Worm (Caenorhabditis elegans) whole organism, L3 larva: ENCODE results near the gene C11H1.5.
A peak's percentile ranks its signal among the peaks of the same experiment; 100 is the strongest.

Experiments used
- R02D3.7 ChIP-seq: fragments of 150-350 bp; optimal IDR thresholded peaks from 2 replicates; lab custom pipeline; 2014; ENCODE audit warnings: missing biosample characterization, missing genetic modification characterization
- aly-2 ChIP-seq: fragments of 150-350 bp; optimal IDR thresholded peaks from 2 replicates; lab custom pipeline; 2014; ENCODE audit warnings: missing biosample characterization, missing genetic modification characterization
- ama-1 ChIP-seq: fragments of 150-350 bp; optimal IDR thresholded peaks from 2 replicates; lab custom pipeline; 2018
- ceh-16 ChIP-seq: sonication (generic microtip); optimal IDR thresholded peaks from 2 replicates; lab custom pipeline; 2017; ENCODE audit warnings: missing biosample characterization, missing genetic modification characterization
- ceh-82 ChIP-seq: fragments of 150-350 bp; optimal IDR thresholded peaks from 2 replicates; lab custom pipeline; 2014; ENCODE audit warnings: missing biosample characterization, missing genetic modification characterization
- daf-12 ChIP-seq: fragments of 150-350 bp; optimal IDR thresholded peaks from 2 replicates; lab custom pipeline; 2014; ENCODE audit warnings: missing biosample characterization, missing genetic modification reagents, missing genetic modification characterization
- egl-5 ChIP-seq: fragments of 150-350 bp; optimal IDR thresholded peaks from 2 replicates; lab custom pipeline; 2017; ENCODE audit warnings: missing biosample characterization, missing genetic modification reagents, missing genetic modification characterization, inconsistent platforms
- elt-1 ChIP-seq: fragments of 150-350 bp; optimal IDR thresholded peaks from 2 replicates; lab custom pipeline; 2014; ENCODE audit warnings: missing biosample characterization, missing genetic modification characterization
- elt-2 ChIP-seq: sonication (generic microtip); optimal IDR thresholded peaks from 2 replicates; lab custom pipeline; 2016; ENCODE audit warnings: missing genetic modification reagents, mild to moderate bottlenecking, missing genetic modification characterization, missing compliant biosample characterization
- elt-3 ChIP-seq, 3 experiments: fragments of 150-350 bp in 1 of 3; sonication (generic microtip) in 2 of 3; optimal IDR thresholded peaks; 2 replicates in 2 of 3; 4 replicates in 1 of 3; lab custom pipeline; 2014 to 2017; ENCODE audit warnings: missing biosample characterization in 3 of 3, missing genetic modification characterization in 3 of 3
- fkh-10 ChIP-seq: sonication (generic microtip); optimal IDR thresholded peaks from 2 replicates; lab custom pipeline; 2017; ENCODE audit warnings: missing biosample characterization, missing genetic modification reagents, missing genetic modification characterization
- fkh-2 ChIP-seq: fragments of 150-350 bp; optimal IDR thresholded peaks from 2 replicates; lab custom pipeline; 2014; ENCODE audit warnings: missing biosample characterization, missing genetic modification reagents, missing genetic modification characterization
- fos-1 ChIP-seq: fragments of 150-350 bp; optimal IDR thresholded peaks from 2 replicates; lab custom pipeline; 2014; ENCODE audit warnings: missing biosample characterization, missing genetic modification characterization
- hmg-11 ChIP-seq: sonication (generic microtip); optimal IDR thresholded peaks from 2 replicates; lab custom pipeline; 2016; ENCODE audit warnings: missing genetic modification characterization, missing compliant biosample characterization
- lin-15B ChIP-seq: fragments of 150-350 bp; optimal IDR thresholded peaks from 2 replicates; lab custom pipeline; 2014; ENCODE audit warnings: missing biosample characterization, missing genetic modification characterization
- lin-39 ChIP-seq: fragments of 150-350 bp; optimal IDR thresholded peaks from 2 replicates; lab custom pipeline; 2018; ENCODE audit warnings: missing biosample characterization, missing genetic modification reagents, missing genetic modification characterization
- lsy-12 ChIP-seq: sonication (generic microtip); optimal IDR thresholded peaks from 2 replicates; lab custom pipeline; 2016; ENCODE audit warnings: mild to moderate bottlenecking, missing genetic modification characterization, missing compliant biosample characterization
- mml-1 ChIP-seq: fragments of 150-350 bp; sonication (generic microtip); optimal IDR thresholded peaks from 3 replicates; lab custom pipeline; 2014; ENCODE audit warnings: missing biosample characterization, missing genetic modification characterization
- nfya-1 ChIP-seq: sonication (generic microtip); optimal IDR thresholded peaks from 2 replicates; lab custom pipeline; 2017; ENCODE audit warnings: missing genetic modification characterization, mild to moderate bottlenecking, missing compliant biosample characterization, antibody characterized with exemption, moderate library complexity; ENCODE audit not compliant: insufficient read depth
- nhr-23 ChIP-seq: fragments of 150-350 bp; optimal IDR thresholded peaks from 2 replicates; lab custom pipeline; 2014; ENCODE audit warnings: missing biosample characterization, missing genetic modification reagents, missing genetic modification characterization
- nhr-237 ChIP-seq: fragments of 150-350 bp; optimal IDR thresholded peaks from 2 replicates; lab custom pipeline; 2014; ENCODE audit warnings: missing biosample characterization, missing genetic modification characterization
- nhr-25 ChIP-seq: sonication (generic microtip); optimal IDR thresholded peaks from 2 replicates; lab custom pipeline; 2017; ENCODE audit warnings: missing biosample characterization, missing genetic modification characterization
- nhr-28 ChIP-seq: fragments of 150-350 bp; optimal IDR thresholded peaks from 2 replicates; lab custom pipeline; 2014; ENCODE audit warnings: missing biosample characterization, missing genetic modification characterization
- nhr-67 ChIP-seq: fragments of 150-350 bp; optimal IDR thresholded peaks from 2 replicates; lab custom pipeline; 2014; ENCODE audit warnings: missing biosample characterization, missing genetic modification characterization
- nhr-76 ChIP-seq: fragments of 150-350 bp; sonication (generic microtip); optimal IDR thresholded peaks from 5 replicates; lab custom pipeline; 2014; ENCODE audit warnings: missing biosample characterization, missing genetic modification characterization
- nhr-77 ChIP-seq: fragments of 150-350 bp; optimal IDR thresholded peaks from 2 replicates; lab custom pipeline; 2014; ENCODE audit warnings: missing biosample characterization, missing genetic modification characterization
- pha-4 ChIP-seq: fragments of 150-350 bp; optimal IDR thresholded peaks from 2 replicates; lab custom pipeline; 2014; ENCODE audit warnings: missing biosample characterization, missing genetic modification reagents, missing genetic modification characterization
- pqm-1 ChIP-seq: fragments of 150-350 bp; optimal IDR thresholded peaks from 2 replicates; lab custom pipeline; 2017; ENCODE audit warnings: missing biosample characterization, missing genetic modification characterization, inconsistent platforms
- skn-1 ChIP-seq: fragments of 150-350 bp; optimal IDR thresholded peaks from 2 replicates; lab custom pipeline; 2014; ENCODE audit warnings: missing biosample characterization, missing genetic modification characterization
- snpc-4 ChIP-seq: fragments of 150-350 bp; optimal IDR thresholded peaks from 2 replicates; lab custom pipeline; 2014; ENCODE audit warnings: missing biosample characterization, missing genetic modification characterization
- tbx-2 ChIP-seq: sonication (generic microtip); optimal IDR thresholded peaks from 2 replicates; lab custom pipeline; 2016; ENCODE audit warnings: mild to moderate bottlenecking, missing genetic modification characterization, missing compliant biosample characterization
- unc-62 ChIP-seq: fragments of 150-350 bp; sonication (generic microtip); optimal IDR thresholded peaks from 4 replicates; lab custom pipeline; 2014; ENCODE audit warnings: missing biosample characterization, missing genetic modification reagents, missing genetic modification characterization
- zag-1 ChIP-seq: fragments of 150-350 bp; optimal IDR thresholded peaks from 2 replicates; lab custom pipeline; 2014; ENCODE audit warnings: missing biosample characterization, missing genetic modification characterization
- ztf-4 ChIP-seq: fragments of 150-350 bp; optimal IDR thresholded peaks from 2 replicates; lab custom pipeline; 2014; ENCODE audit warnings: missing biosample characterization, missing genetic modification characterization

Gene C11H1.5

ce11 chrX:14335621-14336020 lies 32.6 kb upstream of the C11H1.5 start:
- TF ChIP-seq pha-4, result peak; percentile 10
- TF ChIP-seq unc-62 (GFP tag; lab: Kevin White, UChicago), result no peak
- TF ChIP-seq fkh-10 (GFP tag; lab: Kevin White, UChicago), result no peak

ce11 chrX:14335220-14335619 lies 32.2 kb upstream of the C11H1.5 start, which contains the start of gene K04G11.1:
Gene K04G11.1, plus strand, starts transcription at chrX:14335520.
- TF ChIP-seq tbx-2 (no peak), nhr-67 (no peak), nhr-28 (tag; lab: Kevin White, UChicago) (no peak), lin-39 (tag; lab: Kevin White, UChicago) (no peak), nhr-237 (no peak), nhr-25 (tag; lab: Kevin White, UChicago) (no peak), egl-5 (tag; lab: Kevin White, UChicago) (no peak), fos-1 (tag; lab: Kevin White, UChicago) (no peak), zag-1 (tag; lab: Kevin White, UChicago) (no peak), R02D3.7 (no peak), nfya-1 (tag; lab: Kevin White, UChicago) (no peak), lin-15B (tag; lab: Kevin White, UChicago) (no peak), mml-1 (tag; lab: Kevin White, UChicago) (no peak), pha-4 (no peak), elt-1 (tag; lab: Kevin White, UChicago) (no peak), elt-2 (tag; lab: Kevin White, UChicago) (no peak)

- TF ChIP-seq nhr-25 (tag; lab: Kevin White, UChicago) (peak; percentile 90), pqm-1 (tag; lab: Kevin White, UChicago) (no peak), unc-62 (GFP tag; lab: Kevin White, UChicago) (no peak), ceh-16 (no peak), nhr-23 (tag; lab: Kevin White, UChicago) (peak; percentile 47), nfya-1 (tag; lab: Kevin White, UChicago) (peak; percentile 84), lin-15B (tag; lab: Kevin White, UChicago) (no peak), aly-2 (tag; lab: Kevin White, UChicago) (no peak), elt-3 (tag; optimal IDR thresholded peaks at IDR 0.05; lab: Kevin White, UChicago) (no peak), daf-12 (tag; lab: Kevin White, UChicago) (peak; percentile 34)
- TF ChIP-seq, all 47 proteins: peak for 4
Observed at ce11 chrX:14334151-14334550, 31.2 kb upstream of the C11H1.5 start.

- no peak for TF ChIP-seq ama-1 (lab: Kevin White, UChicago)
- no peak for TF ChIP-seq ztf-4 (tag; lab: Kevin White, UChicago)
- no peak for TF ChIP-seq pqm-1 (tag; lab: Kevin White, UChicago)
- peak; percentile 1 for TF ChIP-seq egl-5 (tag; lab: Kevin White, UChicago)
- TF ChIP-seq daf-12 (tag; lab: Kevin White, UChicago), result no peak
- TF ChIP-seq, all 47 proteins: peak for 1
Observed at ce11 chrX:14329348-14329747, 26.4 kb upstream of the C11H1.5 start.

- TF ChIP-seq unc-62 (GFP tag; lab: Kevin White, UChicago) (no peak), skn-1 (tag; lab: Kevin White, UChicago) (no peak), nhr-76 (tag; lab: Kevin White, UChicago) (no peak), fkh-2 (tag; lab: Kevin White, UChicago) (no peak), R02D3.7 (no peak), lsy-12 (tag; lab: Kevin White, UChicago) (no peak), nhr-28 (tag; lab: Kevin White, UChicago) (no peak), tbx-2 (no peak), pqm-1 (tag; lab: Kevin White, UChicago) (no peak)
Observed at ce11 chrX:14327398-14327797, 24.4 kb upstream of the C11H1.5 start, which contains the start of gene C11H1.7. Gene C11H1.7, plus strand, starts transcription at chrX:14327409.

- TF ChIP-seq nhr-77 (tag; lab: Kevin White, UChicago) (no peak), R02D3.7 (no peak), ama-1 (lab: Kevin White, UChicago) (no peak), ceh-82 (no peak), elt-3 (tag; optimal IDR thresholded peaks at IDR 0.05; lab: Kevin White, UChicago) (no peak), hmg-11 (tag; lab: Kevin White, UChicago) (no peak), lsy-12 (tag; lab: Kevin White, UChicago) (no peak), snpc-4 (tag; lab: Kevin White, UChicago) (no peak)
- TF ChIP-seq, all 47 proteins: peak for 0
Observed at ce11 chrX:14326578-14326977, 23.6 kb upstream of the C11H1.5 start.
